Fruit fly (Drosophila melanogaster): Measurements from ENCODE around the gene ssp3.

ssp3 gene

dm6 chr2L:18866582-18866981 is 77.2 kb downstream of the ssp3 start:
- TF ChIP-seq Hr78 (GFP tag; optimal IDR thresholded peaks at IDR 0.05) (no peak), dsf (GFP tag; optimal IDR thresholded peaks at IDR 0.05; ENCODE audit: borderline replicate concordance) (no peak), Rel (GFP tag; optimal IDR thresholded peaks at IDR 0.05) (no peak), Rel (tag; optimal IDR thresholded peaks at IDR 0.05) (no peak), Dfd (GFP tag; optimal IDR thresholded peaks at IDR 0.05) (peak; percentile 53), psq (GFP tag; optimal IDR thresholded peaks at IDR 0.05) (no peak), ey (GFP tag; optimal IDR thresholded peaks at IDR 0.05) (no peak), Mio (GFP tag; optimal IDR thresholded peaks at IDR 0.05) (no peak), woc (GFP tag; optimal IDR thresholded peaks at IDR 0.05) (no peak), Jra (GFP tag; optimal IDR thresholded peaks at IDR 0.05) (no peak), rgr (GFP tag; optimal IDR thresholded peaks at IDR 0.05) (no peak), dl (GFP tag; optimal IDR thresholded peaks at IDR 0.05; ENCODE audit: insufficient read depth in 1 of 2, partially characterized antibody in 2 of 2) (no peak), Hnf4 (GFP tag; optimal IDR thresholded peaks at IDR 0.05) (no peak), pan (optimal IDR thresholded peaks at IDR 0.05) (no peak), jim (GFP tag; optimal IDR thresholded peaks at IDR 0.05) (peak; percentile 81)

All from whole organism, wandering third instar larva.